Fruit fly (Drosophila melanogaster) whole organism, wandering third instar larva: Measurements from ENCODE around the gene CG7655.

Experiments
- Abd-B ChIP-seq: fragments of >200 bp; optimal IDR thresholded peaks from 2 replicates; lab custom pipeline; 2017; ENCODE audit warnings: missing biosample characterization, missing genetic modification characterization
- CG32264 ChIP-seq: fragments of 200-800 bp; sonication (Bioruptor generic); optimal IDR thresholded peaks from 2 replicates; lab custom pipeline; 2016; ENCODE audit warnings: missing biosample characterization, missing genetic modification characterization
- CG9705 ChIP-seq: fragments of 200-800 bp; sonication (Bioruptor generic); optimal IDR thresholded peaks from 2 replicates; lab custom pipeline; 2018; ENCODE audit warnings: missing biosample characterization, mild to moderate bottlenecking, missing genetic modification characterization
- CrebA ChIP-seq: fragments of 200-800 bp; sonication (Bioruptor generic); optimal IDR thresholded peaks from 2 replicates; lab custom pipeline; 2016; ENCODE audit warnings: missing biosample characterization, mild to moderate bottlenecking, missing genetic modification characterization, borderline replicate concordance
- Dfd ChIP-seq: fragments of >200 bp; optimal IDR thresholded peaks from 2 replicates; lab custom pipeline; 2017; ENCODE audit warnings: missing biosample characterization, missing genetic modification characterization
- Dif ChIP-seq: fragments of 200-275, 200-300 bp; sonication (Bioruptor generic); optimal IDR thresholded peaks from 2 replicates; lab custom pipeline; 2018; ENCODE audit warnings: missing biosample characterization, missing genetic modification characterization; ENCODE audit not compliant: partially characterized antibody
- GATAd ChIP-seq: sonication (Bioruptor generic); optimal IDR thresholded peaks from 2 replicates; lab custom pipeline; 2016; ENCODE audit warnings: missing biosample characterization, missing genetic modification characterization
- HLH106 ChIP-seq: fragments of 200-800 bp; optimal IDR thresholded peaks from 3 replicates; lab custom pipeline; 2019; ENCODE audit warnings: missing biosample characterization, mild to moderate bottlenecking, missing genetic modification characterization, moderate library complexity
- Hnf4 ChIP-seq: fragments of 200-800 bp; sonication (Bioruptor generic); optimal IDR thresholded peaks from 2 replicates; lab custom pipeline; 2016; ENCODE audit warnings: missing biosample characterization, mild to moderate bottlenecking, missing genetic modification characterization
- Hr78 ChIP-seq: fragments of >200 bp; optimal IDR thresholded peaks from 2 replicates; lab custom pipeline; 2017; ENCODE audit warnings: missing biosample characterization, missing genetic modification characterization
- Hr83 ChIP-seq: fragments of 200-300 bp; sonication (Bioruptor generic); optimal IDR thresholded peaks from 2 replicates; lab custom pipeline; 2016; ENCODE audit warnings: missing biosample characterization, mild to moderate bottlenecking, missing genetic modification characterization, moderate library complexity; ENCODE audit not compliant: poor library complexity, severe bottlenecking
- Jra ChIP-seq: sonication (Bioruptor generic); optimal IDR thresholded peaks from 2 replicates; lab custom pipeline; 2016; ENCODE audit warnings: missing biosample characterization, missing genetic modification characterization
- Mio ChIP-seq: sonication (Bioruptor generic); optimal IDR thresholded peaks from 2 replicates; lab custom pipeline; 2016; ENCODE audit warnings: missing biosample characterization, missing genetic modification characterization
- Myc ChIP-seq: fragments of >200 bp; optimal IDR thresholded peaks from 2 replicates; lab custom pipeline; 2017
- N ChIP-seq: fragments of >200 bp; optimal IDR thresholded peaks from 2 replicates; lab custom pipeline; 2018; ENCODE audit warnings: missing biosample characterization, missing external identifiers, missing genetic modification characterization
- OdsH ChIP-seq: fragments of 200-800 bp; sonication (Bioruptor generic); optimal IDR thresholded peaks from 2 replicates; lab custom pipeline; 2016; ENCODE audit warnings: missing biosample characterization, mild to moderate bottlenecking, missing genetic modification characterization
- Rel ChIP-seq, 2 experiments: fragments of 200-800 bp; sonication (Bioruptor generic) in 1 of 2; optimal IDR thresholded peaks; 2 replicates in 1 of 2; 3 replicates in 1 of 2; lab custom pipeline; 2016 to 2019; ENCODE audit warnings: mild to moderate bottlenecking in 2 of 2, missing biosample characterization in 2 of 2, missing genetic modification characterization in 2 of 2, moderate library complexity in 1 of 2
- Sp1 ChIP-seq: fragments of 200-800 bp; sonication (Bioruptor generic); optimal IDR thresholded peaks from 3 replicates; lab custom pipeline; 2019; ENCODE audit warnings: missing biosample characterization, mild to moderate bottlenecking, missing genetic modification characterization, moderate library complexity
- Vsx2 ChIP-seq: fragments of 200-300, 225-300 bp; sonication (Bioruptor generic); optimal IDR thresholded peaks from 2 replicates; lab custom pipeline; 2018; ENCODE audit warnings: missing biosample characterization, missing genetic modification characterization; ENCODE audit not compliant: partially characterized antibody
- br ChIP-seq: fragments of 200-800 bp; sonication (Bioruptor generic); optimal IDR thresholded peaks from 2 replicates; lab custom pipeline; 2016; ENCODE audit warnings: missing biosample characterization, missing genetic modification characterization
- brk ChIP-seq: fragments of 200-800 bp; sonication (Bioruptor generic); optimal IDR thresholded peaks from 2 replicates; lab custom pipeline; 2016; ENCODE audit warnings: missing biosample characterization, mild to moderate bottlenecking, missing genetic modification characterization
- dl ChIP-seq, 2 experiments: fragments of 175-275, 200-275 bp in 1 of 2; fragments of 200-275 bp in 1 of 2; sonication (Bioruptor generic); optimal IDR thresholded peaks; lab custom pipeline; 2018; ENCODE audit warnings: mild to moderate bottlenecking in 2 of 2, missing biosample characterization in 2 of 2, missing genetic modification characterization in 2 of 2, moderate library complexity in 2 of 2; ENCODE audit not compliant: partially characterized antibody in 2 of 2, insufficient read depth in 1 of 2
- dmrt93B ChIP-seq: fragments of 200-800 bp; sonication (Bioruptor generic); optimal IDR thresholded peaks from 2 replicates; lab custom pipeline; 2018; ENCODE audit warnings: missing biosample characterization, mild to moderate bottlenecking, missing genetic modification characterization
- dsf ChIP-seq: sonication (Bioruptor generic); optimal IDR thresholded peaks from 2 replicates; lab custom pipeline; 2016; ENCODE audit warnings: missing biosample characterization, missing genetic modification characterization, borderline replicate concordance
- ey ChIP-seq: fragments of 200-800 bp; sonication (Bioruptor generic); optimal IDR thresholded peaks from 2 replicates; lab custom pipeline; 2016; ENCODE audit warnings: missing biosample characterization, missing genetic modification characterization
- foxo ChIP-seq, 2 experiments: fragments of 200-800 bp; sonication (Bioruptor generic); optimal IDR thresholded peaks; 2 replicates in 1 of 2; 3 replicates in 1 of 2; lab custom pipeline; 2016 to 2017; ENCODE audit warnings: missing biosample characterization in 2 of 2, missing genetic modification characterization in 2 of 2
- fru ChIP-seq: fragments of 200-800 bp; sonication (Bioruptor generic); optimal IDR thresholded peaks from 3 replicates; lab custom pipeline; 2016; ENCODE audit warnings: missing biosample characterization, mild to moderate bottlenecking, missing genetic modification characterization
- h ChIP-seq: fragments of 200-800 bp; sonication (Bioruptor generic); optimal IDR thresholded peaks from 3 replicates; lab custom pipeline; 2016; ENCODE audit warnings: missing biosample characterization, mild to moderate bottlenecking, missing genetic modification characterization
- jim ChIP-seq: fragments of 175-275, 200-325 bp; sonication (Bioruptor generic); optimal IDR thresholded peaks from 2 replicates; lab custom pipeline; 2016; ENCODE audit warnings: missing biosample characterization, mild to moderate bottlenecking, missing genetic modification characterization
- lola ChIP-seq: fragments of >200 bp; optimal IDR thresholded peaks from 2 replicates; lab custom pipeline; 2017; ENCODE audit warnings: missing biosample characterization, missing genetic modification characterization
- pan ChIP-seq: fragments of >200 bp; optimal IDR thresholded peaks from 2 replicates; lab custom pipeline; 2017
- psq ChIP-seq: fragments of 200-800 bp; sonication (Bioruptor generic); optimal IDR thresholded peaks from 3 replicates; lab custom pipeline; 2017; ENCODE audit warnings: missing biosample characterization, mild to moderate bottlenecking, missing genetic modification characterization, moderate library complexity
- rgr ChIP-seq: fragments of 200-800 bp; sonication (Bioruptor generic); optimal IDR thresholded peaks from 3 replicates; lab custom pipeline; 2016; ENCODE audit warnings: missing biosample characterization, mild to moderate bottlenecking, missing genetic modification characterization
- sage ChIP-seq: fragments of 200-800 bp; sonication (Bioruptor generic); optimal IDR thresholded peaks from 2 replicates; lab custom pipeline; 2016; ENCODE audit warnings: missing biosample characterization, mild to moderate bottlenecking, missing genetic modification characterization
- sv ChIP-seq: fragments of 200-800 bp; sonication (Bioruptor generic); optimal IDR thresholded peaks from 3 replicates; lab custom pipeline; 2016; ENCODE audit warnings: missing biosample characterization, missing genetic modification characterization
- tai ChIP-seq: sonication (Bioruptor generic); optimal IDR thresholded peaks from 2 replicates; lab custom pipeline; 2016; ENCODE audit warnings: missing biosample characterization, missing genetic modification characterization
- usp ChIP-seq: fragments of >200 bp; optimal IDR thresholded peaks from 2 replicates; lab custom pipeline; 2017; ENCODE audit warnings: missing biosample characterization, missing genetic modification characterization
- woc ChIP-seq: sonication (Bioruptor generic); optimal IDR thresholded peaks from 2 replicates; lab custom pipeline; 2016; ENCODE audit warnings: missing biosample characterization, mild to moderate bottlenecking, missing genetic modification characterization

CG7655 gene

dm6 chr3R:17680268-17680638 lies 2.2 kb upstream of the CG7655 start:
- TF ChIP-seq rgr (GFP tag; lab: Kevin White, UChicago) (no peak), CG9705 (GFP tag; lab: Kevin White, UChicago) (no peak), Vsx2 (GFP tag; lab: Kevin White, UChicago) (no peak), lola (no peak), sage (GFP tag; lab: Kevin White, UChicago) (no peak), usp (GFP tag; lab: Kevin White, UChicago) (no peak), fru (GFP tag; lab: Kevin White, UChicago) (no peak), sv (no peak), CG32264 (GFP tag; lab: Kevin White, UChicago) (no peak), Sp1 (GFP tag; lab: Kevin White, UChicago) (no peak), Hr83 (GFP tag; lab: Kevin White, UChicago) (no peak), N (no peak), GATAd (no peak), CrebA (GFP tag; lab: Kevin White, UChicago) (no peak), dl (GFP tag; optimal IDR thresholded peaks at IDR 0.05; lab: Kevin White, UChicago; ENCODE audit: insufficient read depth in 1 of 2, partially characterized antibody in 2 of 2) (peak in 1 of 2 experiments; percentile 8), jim (GFP tag; lab: Kevin White, UChicago) (peak; percentile 80), Hr78 (GFP tag; lab: Kevin White, UChicago) (no peak), Hnf4 (GFP tag; lab: Kevin White, UChicago) (no peak), Jra (GFP tag; lab: Kevin White, UChicago) (no peak), brk (GFP tag; lab: Kevin White, UChicago) (no peak), Rel (GFP tag; optimal IDR thresholded peaks at IDR 0.05; lab: Kevin White, UChicago) (no peak), Rel (tag; optimal IDR thresholded peaks at IDR 0.05; lab: Kevin White, UChicago) (peak; percentile 45), Abd-B (GFP tag; lab: Kevin White, UChicago) (no peak), pan (no peak), Dfd (GFP tag; lab: Kevin White, UChicago) (no peak), OdsH (GFP tag; lab: Kevin White, UChicago) (no peak), HLH106 (tag; lab: Kevin White, UChicago) (no peak)

dm6 chr3R:17680639-17681302 lies 1.7 kb upstream of the CG7655 start:
- TF ChIP-seq usp (GFP tag; lab: Kevin White, UChicago) (no peak), dl (GFP tag; optimal IDR thresholded peaks at IDR 0.05; lab: Kevin White, UChicago; ENCODE audit: insufficient read depth in 1 of 2, partially characterized antibody in 2 of 2) (no peak), Rel (GFP tag; optimal IDR thresholded peaks at IDR 0.05; lab: Kevin White, UChicago) (no peak), Rel (tag; optimal IDR thresholded peaks at IDR 0.05; lab: Kevin White, UChicago) (no peak), jim (GFP tag; lab: Kevin White, UChicago) (no peak), GATAd (no peak), Hnf4 (GFP tag; lab: Kevin White, UChicago) (peak; percentile 3), br (no peak), sage (GFP tag; lab: Kevin White, UChicago) (no peak), HLH106 (tag; lab: Kevin White, UChicago) (peak; percentile 62), Dfd (GFP tag; lab: Kevin White, UChicago) (no peak), ey (GFP tag; lab: Kevin White, UChicago) (no peak), fru (GFP tag; lab: Kevin White, UChicago) (peak; percentile 22), pan (no peak), h (GFP tag; lab: Kevin White, UChicago) (peak; percentile 24), Hr78 (GFP tag; lab: Kevin White, UChicago) (no peak), Jra (GFP tag; lab: Kevin White, UChicago) (no peak), woc (peak; percentile 64), foxo (GFP tag; optimal IDR thresholded peaks at IDR 0.05; lab: Kevin White, UChicago) (peak in 1 of 2 experiments; percentile 58), lola (no peak), brk (GFP tag; lab: Kevin White, UChicago) (no peak), CG32264 (GFP tag; lab: Kevin White, UChicago) (no peak), Abd-B (GFP tag; lab: Kevin White, UChicago) (no peak), Sp1 (GFP tag; lab: Kevin White, UChicago) (peak; percentile 55), CrebA (GFP tag; lab: Kevin White, UChicago) (no peak), psq (no peak), CG9705 (GFP tag; lab: Kevin White, UChicago) (no peak), Hr83 (GFP tag; lab: Kevin White, UChicago) (no peak), dmrt93B (GFP tag; lab: Kevin White, UChicago) (no peak), dsf (GFP tag; lab: Kevin White, UChicago) (no peak), tai (no peak), Mio (no peak), Dif (GFP tag; lab: Kevin White, UChicago) (no peak), Myc (lab: Kevin White, UChicago) (peak; percentile 93), sv (peak; percentile 9), OdsH (GFP tag; lab: Kevin White, UChicago) (peak; percentile 23), Vsx2 (GFP tag; lab: Kevin White, UChicago) (no peak), rgr (GFP tag; lab: Kevin White, UChicago) (peak; percentile 17), N (no peak)
- TF ChIP-seq, all 38 proteins: peak for 11
